Worm (Caenorhabditis elegans): Measurements from ENCODE around the gene gur-3.

gur-3 gene

ce11 chrX:10428109-10428508 is 22.0 kb upstream of the gur-3 start:
- TF ChIP-seq ceh-28 (tag; optimal IDR thresholded peaks at IDR 0.05): no peak
- TF ChIP-seq pha-4 (tag; optimal IDR thresholded peaks at IDR 0.05): no peak
- TF ChIP-seq elt-3 (tag; optimal IDR thresholded peaks at IDR 0.05): no peak
- TF ChIP-seq nhr-76 (tag; optimal IDR thresholded peaks at IDR 0.05): no peak
- TF ChIP-seq nhr-12 (tag; optimal IDR thresholded peaks at IDR 0.05): no peak

DNA sequence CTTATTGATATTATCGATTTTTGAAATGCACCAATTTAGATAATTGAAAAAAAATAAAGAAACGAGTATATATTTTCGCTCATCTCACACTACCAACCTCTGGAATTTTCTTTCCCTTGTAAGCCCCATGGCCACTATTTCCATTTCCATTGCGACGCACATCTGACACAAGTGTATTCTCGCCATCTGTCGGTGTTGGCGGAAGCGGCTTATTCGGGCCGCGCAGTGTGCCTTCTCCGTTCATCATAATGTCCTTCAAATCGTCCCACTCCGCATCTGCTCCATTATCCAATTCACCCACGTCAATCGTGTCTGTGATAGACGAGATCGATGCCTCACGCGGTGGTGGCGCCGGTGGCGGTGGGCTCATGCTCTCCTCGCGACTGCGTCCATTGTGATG is 18.6 kb upstream of the gur-3 start:
- TF ChIP-seq unc-62 (GFP tag; optimal IDR thresholded peaks at IDR 0.05): no peak
- no peak for TF ChIP-seq zag-1 (tag; optimal IDR thresholded peaks at IDR 0.05)
- no peak for TF ChIP-seq nhr-25 (tag; optimal IDR thresholded peaks at IDR 0.05)
- no peak for TF ChIP-seq nhr-11 (tag; optimal IDR thresholded peaks at IDR 0.05)
- TF ChIP-seq nhr-23 (tag; optimal IDR thresholded peaks at IDR 0.05): no peak
- no peak for TF ChIP-seq ztf-4 (tag; optimal IDR thresholded peaks at IDR 0.05)

ce11 chrX:10422714-10423113 is 16.6 kb upstream of the gur-3 start:
- no peak for TF ChIP-seq lsy-12 (tag; optimal IDR thresholded peaks at IDR 0.05)

DNA sequence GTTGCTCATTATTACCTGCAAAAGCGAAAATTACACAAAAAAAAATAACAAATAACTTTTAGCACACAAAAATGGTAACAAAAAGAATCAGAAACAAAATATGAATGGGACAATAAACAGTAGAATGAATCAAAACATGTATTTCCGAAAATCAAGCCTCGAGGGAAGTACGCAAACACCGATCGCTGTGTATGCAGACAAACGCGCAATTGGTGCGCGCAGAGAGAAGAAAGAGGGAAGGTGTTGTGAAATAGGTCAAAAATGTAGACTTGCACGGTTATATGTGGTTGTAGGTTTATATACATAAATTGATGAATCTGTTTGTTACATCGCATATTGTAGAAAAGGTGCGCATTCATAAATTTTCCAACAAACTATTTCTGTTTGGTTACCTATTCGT is 13.6 kb upstream of the gur-3 start, which contains the start of gene cdk-11.2:
Gene cdk-11.2 (minus strand): TSS at position 23 of the 400 bp plus-strand sequence.
- no peak for TF ChIP-seq daf-12 (tag; optimal IDR thresholded peaks at IDR 0.05)
- TF ChIP-seq nhr-23 (tag; optimal IDR thresholded peaks at IDR 0.05): peak; percentile 85
- no peak for TF ChIP-seq ceh-16 (tag; optimal IDR thresholded peaks at IDR 0.05)
- TF ChIP-seq ceh-9 (tag; optimal IDR thresholded peaks at IDR 0.05): no peak
- no peak for TF ChIP-seq fkh-2 (tag; optimal IDR thresholded peaks at IDR 0.05)
- TF ChIP-seq eor-1 (tag; optimal IDR thresholded peaks at IDR 0.05): no peak
- no peak for TF ChIP-seq ceh-82 (tag; optimal IDR thresholded peaks at IDR 0.05)
- TF ChIP-seq unc-62 (GFP tag; optimal IDR thresholded peaks at IDR 0.05): no peak
- TF ChIP-seq lin-39 (tag; optimal IDR thresholded peaks at IDR 0.05): no peak
- peak; percentile 89 for TF ChIP-seq nhr-25 (tag; optimal IDR thresholded peaks at IDR 0.05)
- peak; percentile 6 for TF ChIP-seq pqm-1 (tag; optimal IDR thresholded peaks at IDR 0.05)
- no peak for TF ChIP-seq unc-39 (tag; optimal IDR thresholded peaks at IDR 0.05)
- TF ChIP-seq tbx-2 (tag; optimal IDR thresholded peaks at IDR 0.05): no peak
- TF ChIP-seq aly-2 (tag; optimal IDR thresholded peaks at IDR 0.05): no peak
- no peak for TF ChIP-seq egl-27 (tag; optimal IDR thresholded peaks at IDR 0.05)
- peak; percentile 80 for TF ChIP-seq nfya-1 (tag; optimal IDR thresholded peaks at IDR 0.05; ENCODE audit: insufficient read depth)
- no peak for TF ChIP-seq nhr-77 (tag; optimal IDR thresholded peaks at IDR 0.05)
- TF ChIP-seq egl-5 (tag; optimal IDR thresholded peaks at IDR 0.05): peak; percentile 57
- TF ChIP-seq mml-1 (tag; optimal IDR thresholded peaks at IDR 0.05): no peak
- no peak for TF ChIP-seq nhr-11 (tag; optimal IDR thresholded peaks at IDR 0.05)
- TF ChIP-seq nhr-76 (tag; optimal IDR thresholded peaks at IDR 0.05): no peak
- TF ChIP-seq pha-4 (tag; optimal IDR thresholded peaks at IDR 0.05): peak; percentile 78
- TF ChIP-seq snpc-4 (tag; optimal IDR thresholded peaks at IDR 0.05): peak; percentile 76
- TF ChIP-seq mdl-1 (tag; optimal IDR thresholded peaks at IDR 0.05): no peak
- TF ChIP-seq jun-1 (tag; optimal IDR thresholded peaks at IDR 0.05): peak; percentile 29
- no peak for TF ChIP-seq nhr-28 (tag; optimal IDR thresholded peaks at IDR 0.05)
- TF ChIP-seq ama-1 (optimal IDR thresholded peaks at IDR 0.05): no peak
- TF ChIP-seq elt-3 (tag; optimal IDR thresholded peaks at IDR 0.05): no peak
- TF ChIP-seq ztf-11 (tag; optimal IDR thresholded peaks at IDR 0.05): no peak
- TF ChIP-seq nhr-237 (tag; optimal IDR thresholded peaks at IDR 0.05): no peak
- no peak for TF ChIP-seq zag-1 (tag; optimal IDR thresholded peaks at IDR 0.05)
- TF ChIP-seq nhr-67 (tag; optimal IDR thresholded peaks at IDR 0.05): no peak
- TF ChIP-seq sea-2 (GFP tag; optimal IDR thresholded peaks at IDR 0.05): peak; percentile 43
- peak; percentile 35 for TF ChIP-seq skn-1 (tag; optimal IDR thresholded peaks at IDR 0.05)
- TF ChIP-seq fkh-10 (GFP tag; optimal IDR thresholded peaks at IDR 0.05): no peak
- TF ChIP-seq elt-1 (tag; optimal IDR thresholded peaks at IDR 0.05): no peak
- TF ChIP-seq fos-1 (tag; optimal IDR thresholded peaks at IDR 0.05): no peak
- TF ChIP-seq ztf-4 (tag; optimal IDR thresholded peaks at IDR 0.05): no peak
- peak; percentile 13 for TF ChIP-seq R02D3.7 (tag; optimal IDR thresholded peaks at IDR 0.05)
- TF ChIP-seq ZK546.5 (tag; optimal IDR thresholded peaks at IDR 0.05): no peak
- TF ChIP-seq nhr-43 (tag; optimal IDR thresholded peaks at IDR 0.05; ENCODE audit: poor library complexity, severe bottlenecking): no peak
- peak; percentile 44 for TF ChIP-seq lin-15B (tag; optimal IDR thresholded peaks at IDR 0.05)
- TF ChIP-seq lsy-12 (tag; optimal IDR thresholded peaks at IDR 0.05): no peak
- peak; percentile 72 for TF ChIP-seq hmg-11 (tag; optimal IDR thresholded peaks at IDR 0.05)
- no peak for TF ChIP-seq nhr-12 (tag; optimal IDR thresholded peaks at IDR 0.05)
- TF ChIP-seq ceh-28 (tag; optimal IDR thresholded peaks at IDR 0.05): no peak
- peak; percentile 47 for TF ChIP-seq elt-2 (tag; optimal IDR thresholded peaks at IDR 0.05)

Measured in whole organism, L3 larva.